Worm (Caenorhabditis elegans): ENCODE data around the gene F38B6.2.

DNA sequence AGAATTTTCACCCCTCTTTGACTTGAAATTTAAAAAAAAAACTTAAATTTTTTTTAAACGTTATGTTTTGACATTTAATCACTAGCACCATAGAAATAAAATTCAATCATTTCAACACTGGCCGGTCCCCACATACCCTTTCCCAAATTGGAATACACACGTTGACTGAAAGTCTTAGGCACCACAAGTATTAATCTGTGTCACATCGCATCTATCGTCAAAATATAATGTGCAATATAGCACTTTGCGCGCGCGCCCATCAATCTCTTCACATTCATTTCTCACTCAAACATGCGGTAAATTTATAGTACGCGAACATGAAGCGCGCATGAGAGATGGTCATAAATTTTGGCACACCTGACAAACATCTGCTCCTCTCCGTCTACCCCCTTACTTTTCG is 11.0 kb upstream of the F38B6.2 start:
- TF ChIP-seq hpl-2 (GFP tag; optimal IDR thresholded peaks at IDR 0.05) (no peak), fos-1 (tag; optimal IDR thresholded peaks at IDR 0.05) (no peak), ztf-11 (tag; optimal IDR thresholded peaks at IDR 0.05) (no peak), nhr-12 (tag; optimal IDR thresholded peaks at IDR 0.05) (no peak), nhr-237 (tag; optimal IDR thresholded peaks at IDR 0.05) (no peak), hlh-4 (tag; optimal IDR thresholded peaks at IDR 0.05) (no peak), ztf-4 (tag; optimal IDR thresholded peaks at IDR 0.05) (no peak), unc-86 (tag; optimal IDR thresholded peaks at IDR 0.05) (no peak), lin-13 (GFP tag; optimal IDR thresholded peaks at IDR 0.05) (no peak), pax-3 (tag; optimal IDR thresholded peaks at IDR 0.05) (no peak)
